Fruit fly (Drosophila melanogaster) whole organism, embryonic: ENCODE results near the gene Unc-115b.
A peak's percentile ranks its signal among the peaks of the same experiment; 100 is the strongest.

Experiments
- Bteb2 ChIP-seq: fragments of 200-800 bp; sonication (Bioruptor generic); optimal IDR thresholded peaks from 2 replicates; lab custom pipeline; 2016; ENCODE audit warnings: missing biosample characterization, missing genetic modification characterization
- CG12104 ChIP-seq: fragments of 200-800 bp; sonication (Bioruptor generic); optimal IDR thresholded peaks from 3 replicates; lab custom pipeline; 2016; ENCODE audit warnings: missing biosample characterization, missing genetic modification characterization
- CG13624 ChIP-seq: fragments of 200-800 bp; sonication (Bioruptor generic); optimal IDR thresholded peaks from 2 replicates; lab custom pipeline; 2016; ENCODE audit warnings: missing biosample characterization, missing genetic modification characterization
- CG15011 ChIP-seq: fragments of 200-800 bp; sonication (Bioruptor generic); optimal IDR thresholded peaks from 3 replicates; lab custom pipeline; 2018; ENCODE audit warnings: missing biosample characterization, mild to moderate bottlenecking, missing genetic modification characterization
- CG15479 ChIP-seq: fragments of 200-800 bp; sonication (Bioruptor generic); optimal IDR thresholded peaks from 3 replicates; lab custom pipeline; 2019; ENCODE audit warnings: missing biosample characterization, mild to moderate bottlenecking, missing genetic modification characterization, moderate library complexity
- CG1647 ChIP-seq: fragments of 200-800 bp; sonication (Bioruptor generic); optimal IDR thresholded peaks from 3 replicates; lab custom pipeline; 2016; ENCODE audit warnings: missing biosample characterization, missing genetic modification characterization
- CG16779 ChIP-seq: fragments of 200-800 bp; sonication (Bioruptor generic); IDR thresholded peaks from 2 replicates; pipeline ENCODE4 v1.3.6; 2022; ENCODE audit warnings: missing biosample characterization, missing genetic modification characterization
- CG17359 ChIP-seq: fragments of 200-800 bp; sonication (Bioruptor generic); optimal IDR thresholded peaks from 3 replicates; lab custom pipeline; 2018; ENCODE audit warnings: missing biosample characterization, mild to moderate bottlenecking, missing genetic modification characterization, moderate library complexity
- CG2116 ChIP-seq: fragments of 200-800 bp; sonication (Bioruptor generic); optimal IDR thresholded peaks from 3 replicates; lab custom pipeline; 2018; ENCODE audit warnings: missing biosample characterization, mild to moderate bottlenecking, missing genetic modification characterization
- CG2202 ChIP-seq: fragments of 200-800 bp; sonication (Bioruptor generic); optimal IDR thresholded peaks from 2 replicates; lab custom pipeline; 2018; ENCODE audit warnings: missing biosample characterization, mild to moderate bottlenecking, missing genetic modification characterization
- CG2875 ChIP-seq: fragments of 200-800 bp; sonication (Bioruptor generic); optimal IDR thresholded peaks from 2 replicates; lab custom pipeline; 2017; ENCODE audit warnings: missing biosample characterization, mild to moderate bottlenecking, missing genetic modification characterization, missing genetic modification reagents
- CG4328 ChIP-seq: fragments of 200-800 bp; sonication (Bioruptor generic); optimal IDR thresholded peaks from 3 replicates; lab custom pipeline; 2017; ENCODE audit warnings: missing biosample characterization, missing genetic modification reagents, missing genetic modification characterization
- CG4424 ChIP-seq: fragments of 200-800 bp; sonication (Bioruptor generic); optimal IDR thresholded peaks from 3 replicates; lab custom pipeline; 2016; ENCODE audit warnings: missing biosample characterization, missing genetic modification characterization
- CG6854 ChIP-seq: fragments of 200-800 bp; sonication (Bioruptor generic); optimal IDR thresholded peaks from 3 replicates; lab custom pipeline; 2017; ENCODE audit warnings: missing biosample characterization, mild to moderate bottlenecking, missing genetic modification characterization
- CG7839 ChIP-seq: fragments of 200-800 bp; sonication (Bioruptor generic); optimal IDR thresholded peaks from 3 replicates; lab custom pipeline; 2018; ENCODE audit warnings: missing biosample characterization, mild to moderate bottlenecking, missing genetic modification characterization, moderate library complexity
- CG8388 ChIP-seq: fragments of 200-800 bp; sonication (Bioruptor generic); optimal IDR thresholded peaks from 2 replicates; lab custom pipeline; 2019; ENCODE audit warnings: missing biosample characterization, mild to moderate bottlenecking, missing genetic modification characterization, moderate library complexity
- Camta ChIP-seq: fragments of 200-800 bp; sonication (Bioruptor generic); optimal IDR thresholded peaks from 2 replicates; lab custom pipeline; 2016; ENCODE audit warnings: missing biosample characterization, missing genetic modification characterization
- CoRest ChIP-seq: fragments of 200-800 bp; sonication (Bioruptor generic); optimal IDR thresholded peaks from 3 replicates; lab custom pipeline; 2018; ENCODE audit warnings: missing biosample characterization, mild to moderate bottlenecking, missing genetic modification characterization, moderate library complexity
- Elba2 ChIP-seq: fragments of 200-800 bp; sonication (Bioruptor generic); optimal IDR thresholded peaks from 3 replicates; lab custom pipeline; 2016; ENCODE audit warnings: missing biosample characterization, missing genetic modification characterization
- GATAe ChIP-seq: fragments of 200-800 bp; sonication (Bioruptor generic); conservative IDR thresholded peaks from 2 replicates; pipeline ENCODE4 v1.3.6; 2022; ENCODE audit warnings: missing biosample characterization, missing genetic modification characterization
- H15 ChIP-seq: fragments of 200-800 bp; sonication (Bioruptor generic); IDR thresholded peaks from 3 replicates; pipeline ENCODE4 v1.3.6; 2022; ENCODE audit warnings: missing biosample characterization, missing genetic modification characterization
- HLH4C ChIP-seq: fragments of 200-800 bp; sonication (Bioruptor generic); IDR thresholded peaks from 3 replicates; pipeline ENCODE4 v1.3.6; 2022; ENCODE audit warnings: missing biosample characterization, missing genetic modification characterization; ENCODE audit not compliant: partially characterized antibody
- Lhr ChIP-seq: fragments of 200-800 bp; sonication (Bioruptor generic); optimal IDR thresholded peaks from 3 replicates; lab custom pipeline; 2017; ENCODE audit warnings: mild to moderate bottlenecking, missing biosample characterization, missing genetic modification reagents, missing genetic modification characterization
- Lpt ChIP-seq: fragments of >200 bp; optimal IDR thresholded peaks from 2 replicates; lab custom pipeline; 2018; ENCODE audit warnings: missing biosample characterization, missing genetic modification characterization
- Nf-YA ChIP-seq: fragments of 200-800 bp; sonication (Bioruptor generic); IDR thresholded peaks from 2 replicates; pipeline ENCODE4 v1.3.6; 2022; ENCODE audit warnings: missing biosample characterization, missing genetic modification characterization
- NfI ChIP-seq: fragments of 200-800 bp; sonication (Bioruptor generic); optimal IDR thresholded peaks from 3 replicates; lab custom pipeline; 2018; ENCODE audit warnings: missing biosample characterization, mild to moderate bottlenecking, missing genetic modification characterization, moderate library complexity
- Sin3A ChIP-seq: fragments of >200 bp; optimal IDR thresholded peaks from 2 replicates; lab custom pipeline; 2018
- Tbp ChIP-seq: fragments of >200 bp; optimal IDR thresholded peaks from 2 replicates; lab custom pipeline; 2018; ENCODE audit warnings: missing biosample characterization, missing genetic modification characterization
- ab ChIP-seq: fragments of 200-800 bp; sonication (Bioruptor generic); optimal IDR thresholded peaks from 2 replicates; lab custom pipeline; 2016; ENCODE audit warnings: missing biosample characterization, missing genetic modification characterization
- amos ChIP-seq: fragments of 200-800 bp; sonication (Bioruptor generic); IDR thresholded peaks from 2 replicates; pipeline ENCODE4 v1.3.6; 2022; ENCODE audit warnings: missing biosample characterization, missing genetic modification characterization; ENCODE audit not compliant: partially characterized antibody
- ara ChIP-seq: fragments of 200-800 bp; sonication (Bioruptor generic); IDR thresholded peaks from 2 replicates; pipeline ENCODE4 v1.3.6; 2022; ENCODE audit warnings: missing biosample characterization, missing genetic modification characterization
- ash1 ChIP-seq: fragments of 200-800 bp; sonication (Bioruptor generic); optimal IDR thresholded peaks from 2 replicates; lab custom pipeline; 2018; ENCODE audit warnings: missing biosample characterization, mild to moderate bottlenecking, missing genetic modification characterization
- dati ChIP-seq: fragments of 200-800 bp; sonication (Bioruptor generic); IDR thresholded peaks from 2 replicates; pipeline ENCODE4 v1.3.6; 2022; ENCODE audit warnings: missing biosample characterization, missing genetic modification characterization
- dmrt99B ChIP-seq: fragments of 200-800 bp; sonication (Bioruptor generic); optimal IDR thresholded peaks from 2 replicates; lab custom pipeline; 2018; ENCODE audit warnings: missing biosample characterization, mild to moderate bottlenecking, missing genetic modification characterization, moderate library complexity
- eyg ChIP-seq: fragments of 200-800 bp; sonication (Bioruptor generic); optimal IDR thresholded peaks from 3 replicates; lab custom pipeline; 2016; ENCODE audit warnings: missing biosample characterization, missing genetic modification characterization
- fru ChIP-seq: fragments of >200 bp; optimal IDR thresholded peaks from 2 replicates; lab custom pipeline; 2017
- grau ChIP-seq: fragments of 200-800 bp; optimal IDR thresholded peaks from 3 replicates; lab custom pipeline; 2019; ENCODE audit warnings: missing biosample characterization, mild to moderate bottlenecking, missing genetic modification characterization, moderate library complexity
- her ChIP-seq: fragments of 200-800 bp; sonication (Bioruptor generic); optimal IDR thresholded peaks from 2 replicates; lab custom pipeline; 2016; ENCODE audit warnings: missing biosample characterization, missing genetic modification characterization
- insv ChIP-seq, 2 experiments: fragments of 200-800 bp; sonication (Bioruptor generic); optimal IDR thresholded peaks; 3 replicates each; lab custom pipeline; 2016 to 2018; ENCODE audit warnings: missing biosample characterization in 2 of 2, missing genetic modification characterization in 2 of 2
- lmd ChIP-seq: fragments of 200-800 bp; sonication (Bioruptor generic); IDR thresholded peaks from 2 replicates; pipeline ENCODE4 v1.3.6; 2022; ENCODE audit warnings: missing biosample characterization, missing genetic modification characterization
- pzg ChIP-seq: fragments of 200-800 bp; sonication (Bioruptor generic); optimal IDR thresholded peaks from 3 replicates; lab custom pipeline; 2018; ENCODE audit warnings: missing biosample characterization, mild to moderate bottlenecking, missing genetic modification characterization, moderate library complexity
- row ChIP-seq: fragments of 200-800 bp; sonication (Bioruptor generic); IDR thresholded peaks from 3 replicates; pipeline ENCODE4 v1.3.6; 2022; ENCODE audit warnings: missing biosample characterization, missing genetic modification characterization
- run ChIP-seq: fragments of 200-800 bp; sonication (Bioruptor generic); optimal IDR thresholded peaks from 3 replicates; lab custom pipeline; 2018; ENCODE audit warnings: missing biosample characterization, mild to moderate bottlenecking, missing genetic modification characterization
- sens ChIP-seq: fragments of 200-800 bp; sonication (Bioruptor generic); peaks from one replicate; lab custom pipeline; 2016; ENCODE audit warnings: missing biosample characterization, missing genetic modification characterization
- sim ChIP-seq: fragments of 200-800 bp; sonication (Bioruptor generic); IDR thresholded peaks from 2 replicates; pipeline ENCODE4 v1.3.6; 2022; ENCODE audit warnings: missing biosample characterization, missing genetic modification characterization
- sob ChIP-seq: fragments of 200-800 bp; sonication (Bioruptor generic); IDR thresholded peaks from 2 replicates; pipeline ENCODE4 v1.3.6; 2022; ENCODE audit warnings: missing biosample characterization, missing genetic modification characterization
- ssp ChIP-seq: fragments of 200-800 bp; sonication (Bioruptor generic); IDR thresholded peaks from 2 replicates; pipeline ENCODE4 v1.3.6; 2022; ENCODE audit warnings: missing biosample characterization, missing genetic modification characterization
- sug ChIP-seq: fragments of 200-800 bp; optimal IDR thresholded peaks from 2 replicates; lab custom pipeline; 2019; ENCODE audit warnings: missing biosample characterization, mild to moderate bottlenecking, missing genetic modification characterization, moderate library complexity
- tin ChIP-seq: fragments of 200-800 bp; sonication (Bioruptor generic); optimal IDR thresholded peaks from 3 replicates; lab custom pipeline; 2016; ENCODE audit warnings: missing biosample characterization, missing genetic modification characterization
- ttk ChIP-seq: fragments of 200-800 bp; sonication (Bioruptor generic); IDR thresholded peaks from 2 replicates; pipeline ENCODE4 v2.1.2; 2022; ENCODE audit warnings: missing biosample characterization, missing genetic modification characterization
- wdn ChIP-seq: fragments of 200-800 bp; sonication (Bioruptor generic); IDR thresholded peaks from 2 replicates; pipeline ENCODE4 v1.3.6; 2022; ENCODE audit warnings: missing biosample characterization, missing genetic modification characterization
- z ChIP-seq: fragments of 200-800 bp; sonication (Bioruptor generic); IDR thresholded peaks from 3 replicates; pipeline ENCODE4 v1.3.6; 2022; ENCODE audit warnings: missing biosample characterization, missing genetic modification characterization

Gene Unc-115b

DNA sequence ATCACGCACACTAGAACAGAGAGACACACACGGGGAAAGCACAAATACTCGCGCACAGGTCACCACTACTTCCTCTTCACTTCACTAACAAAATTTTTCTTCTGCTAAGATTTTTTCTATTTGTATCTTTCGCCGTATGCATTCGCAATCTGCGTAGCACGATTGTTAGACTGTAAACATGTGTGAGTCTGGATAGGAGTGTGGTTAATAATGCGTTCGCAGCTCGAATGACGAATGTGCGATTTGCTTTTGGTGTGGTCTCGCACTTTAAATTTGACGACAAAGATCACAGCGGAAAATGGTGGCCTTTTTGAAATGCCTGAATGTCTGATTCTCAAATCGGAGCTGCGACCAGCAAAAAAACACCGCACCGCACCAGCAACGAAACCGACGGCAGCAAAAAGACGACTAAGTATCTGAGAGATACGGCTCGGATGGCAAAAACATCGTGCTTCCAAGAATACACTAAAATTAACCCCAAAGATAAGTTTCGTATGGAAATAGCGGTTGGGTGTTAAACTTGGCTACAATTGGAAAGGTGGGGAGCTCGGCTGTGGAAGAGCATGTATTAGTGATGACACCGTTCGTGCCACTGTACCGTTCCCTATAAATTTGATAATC is 12.5 kb upstream of the Unc-115b start, which contains the start of gene Unc-115a (continued):
- peak; percentile 55 for TF ChIP-seq eyg (GFP tag; lab: Kevin White, UChicago)
- no peak for TF ChIP-seq wdn (GFP tag; lab: Robert Waterston, UW)
- TF ChIP-seq grau (tag; lab: Kevin White, UChicago): peak; percentile 50
- TF ChIP-seq lmd (GFP tag; lab: Robert Waterston, UW): no peak
- TF ChIP-seq dati (GFP tag; lab: Robert Waterston, UW): no peak
- TF ChIP-seq CG12104 (GFP tag; lab: Kevin White, UChicago): peak; percentile 29
- no peak for TF ChIP-seq CG4424 (GFP tag; lab: Kevin White, UChicago)
- no peak for TF ChIP-seq HLH4C
- TF ChIP-seq CoRest (tag; lab: Kevin White, UChicago): peak; percentile 27
- no peak for TF ChIP-seq H15 (GFP tag; lab: Robert Waterston, UW)
- no peak for TF ChIP-seq fru (lab: Kevin White, UChicago)
- peak; percentile 38 for TF ChIP-seq Sin3A (lab: Kevin White, UChicago)
- TF ChIP-seq amos (GFP tag; lab: Robert Waterston, UW): no peak
- peak; percentile 92 for TF ChIP-seq Lhr (GFP tag; lab: Kevin White, UChicago)
- TF ChIP-seq z (GFP tag; lab: Robert Waterston, UW): no peak
- TF ChIP-seq tin: peak; percentile 45
- TF ChIP-seq dmrt99B: no peak
- peak; percentile 34 for TF ChIP-seq Camta
- peak; percentile 41 for TF ChIP-seq sug (tag; lab: Kevin White, UChicago)
- TF ChIP-seq CG6854 (GFP tag; lab: Kevin White, UChicago): peak; percentile 28
- no peak for TF ChIP-seq CG16779 (GFP tag; lab: Robert Waterston, UW)
- peak in 1 of 2 experiments; percentile 87 for TF ChIP-seq insv (GFP tag; optimal IDR thresholded peaks at IDR 0.05; lab: Kevin White, UChicago)
- TF ChIP-seq CG15479: peak; percentile 77
- TF ChIP-seq CG1647: peak; percentile 36
- peak; percentile 20 for TF ChIP-seq Elba2 (GFP tag; lab: Kevin White, UChicago)
- TF ChIP-seq row (GFP tag; lab: Robert Waterston, UW): no peak
- TF ChIP-seq CG2875 (GFP tag; lab: Kevin White, UChicago): peak; percentile 27
- no peak for TF ChIP-seq run (tag; lab: Kevin White, UChicago)
- peak; percentile 78 for TF ChIP-seq CG13624 (GFP tag; lab: Kevin White, UChicago)
- peak; percentile 48 for TF ChIP-seq Bteb2 (GFP tag; lab: Kevin White, UChicago)
- no peak for TF ChIP-seq Tbp (GFP tag; lab: Kevin White, UChicago)
- no peak for TF ChIP-seq CG7839 (tag; lab: Kevin White, UChicago)
- peak; percentile 93 for TF ChIP-seq sens (GFP tag; lab: Kevin White, UChicago)
- no peak for TF ChIP-seq ash1
- TF ChIP-seq CG4328 (GFP tag; lab: Kevin White, UChicago): no peak
- TF ChIP-seq NfI (GFP tag; lab: Kevin White, UChicago): peak; percentile 36
- TF ChIP-seq ab (GFP tag; lab: Kevin White, UChicago): no peak
- peak; percentile 57 for TF ChIP-seq CG17359 (tag; lab: Kevin White, UChicago)
- no peak for TF ChIP-seq CG8388 (GFP tag; lab: Kevin White, UChicago)
- no peak for TF ChIP-seq CG15011 (GFP tag; lab: Kevin White, UChicago)
- no peak for TF ChIP-seq ara (GFP tag; lab: Robert Waterston, UW)
- TF ChIP-seq ttk (GFP tag; lab: Robert Waterston, UW): no peak
- no peak for TF ChIP-seq Nf-YA (GFP tag; lab: Robert Waterston, UW)
- TF ChIP-seq sob: no peak
- TF ChIP-seq her (GFP tag; lab: Kevin White, UChicago): peak; percentile 60
- TF ChIP-seq ssp (GFP tag; lab: Robert Waterston, UW): no peak
- TF ChIP-seq CG2116 (GFP tag; lab: Kevin White, UChicago): peak; percentile 74
- TF ChIP-seq GATAe (GFP tag; lab: Robert Waterston, UW): no peak
- no peak for TF ChIP-seq sim (GFP tag; lab: Robert Waterston, UW)
- no peak for TF ChIP-seq Lpt (GFP tag; lab: Kevin White, UChicago)
- peak; percentile 3 for TF ChIP-seq CG2202 (tag; lab: Kevin White, UChicago)
- peak; percentile 97 for TF ChIP-seq pzg (GFP tag; lab: Kevin White, UChicago)
